Fruit fly (Drosophila melanogaster) whole organism, embryonic: ENCODE measurements around the gene alphaSnap.
A peak's percentile ranks its signal among the peaks of the same experiment; 100 is the strongest.

Source experiments
- ATbp ChIP-seq: fragments of 200-800 bp; sonication (Bioruptor generic); optimal IDR thresholded peaks from 2 replicates; lab custom pipeline; 2017; ENCODE audit warnings: missing biosample characterization, mild to moderate bottlenecking, missing genetic modification characterization, missing genetic modification reagents
- CG11398 ChIP-seq: fragments of 200-800 bp; sonication (Bioruptor generic); optimal IDR thresholded peaks from 2 replicates; lab custom pipeline; 2016; ENCODE audit warnings: missing biosample characterization, missing genetic modification characterization
- CG12391 ChIP-seq: fragments of 200-800 bp; sonication (Bioruptor generic); optimal IDR thresholded peaks from 3 replicates; lab custom pipeline; 2018; ENCODE audit warnings: missing biosample characterization, mild to moderate bottlenecking, missing genetic modification characterization, moderate library complexity
- CG14710 ChIP-seq: fragments of 200-800 bp; sonication (Bioruptor generic); optimal IDR thresholded peaks from 3 replicates; lab custom pipeline; 2019; ENCODE audit warnings: missing biosample characterization, mild to moderate bottlenecking, missing genetic modification characterization, moderate library complexity
- CG15601 ChIP-seq: fragments of 200-800 bp; sonication (Bioruptor generic); optimal IDR thresholded peaks from 3 replicates; lab custom pipeline; 2019; ENCODE audit warnings: missing biosample characterization, mild to moderate bottlenecking, missing genetic modification characterization, moderate library complexity
- CG7745 ChIP-seq: fragments of 200-800 bp; sonication (Bioruptor generic); optimal IDR thresholded peaks from 2 replicates; lab custom pipeline; 2018; ENCODE audit warnings: missing biosample characterization, mild to moderate bottlenecking, missing genetic modification characterization, moderate library complexity
- Ets97D ChIP-seq: fragments of 200-800 bp; sonication (Bioruptor generic); optimal IDR thresholded peaks from 3 replicates; lab custom pipeline; 2016; ENCODE audit warnings: missing biosample characterization, missing genetic modification characterization
- Sry-β ChIP-seq: fragments of 200-800 bp; sonication (Bioruptor generic); optimal IDR thresholded peaks from 2 replicates; lab custom pipeline; 2018; ENCODE audit warnings: missing biosample characterization, mild to moderate bottlenecking, missing genetic modification characterization, moderate library complexity
- caup ChIP-seq: fragments of 200-800 bp; sonication (Bioruptor generic); optimal IDR thresholded peaks from 3 replicates; lab custom pipeline; 2017; ENCODE audit warnings: missing biosample characterization, mild to moderate bottlenecking, missing genetic modification characterization, moderate library complexity; ENCODE audit not compliant: severe bottlenecking
- gcm2 ChIP-seq: fragments of 200-800 bp; sonication (Bioruptor generic); optimal IDR thresholded peaks from 2 replicates; lab custom pipeline; 2016; ENCODE audit warnings: missing biosample characterization, missing genetic modification characterization
- jigr1 ChIP-seq: fragments of 200-800 bp; sonication (Bioruptor generic); IDR thresholded peaks from 3 replicates; pipeline ENCODE4 v1.3.6; 2022; ENCODE audit warnings: missing biosample characterization, missing genetic modification characterization
- lov ChIP-seq, 2 experiments: fragments of 200-800 bp in 1 of 2; fragments of >200 bp in 1 of 2; sonication (Bioruptor generic) in 1 of 2; IDR thresholded peaks in 1 of 2; optimal IDR thresholded peaks in 1 of 2; 2 replicates in 1 of 2; 3 replicates in 1 of 2; pipeline versions ENCODE4 v1.3.6 to Lab custom; 2017 to 2022; ENCODE audit warnings: missing biosample characterization in 1 of 2, missing genetic modification characterization in 1 of 2
- p53 ChIP-seq: fragments of 200-800 bp; sonication (Bioruptor generic); optimal IDR thresholded peaks from 2 replicates; lab custom pipeline; 2016; ENCODE audit warnings: missing biosample characterization, missing genetic modification characterization

DNA sequence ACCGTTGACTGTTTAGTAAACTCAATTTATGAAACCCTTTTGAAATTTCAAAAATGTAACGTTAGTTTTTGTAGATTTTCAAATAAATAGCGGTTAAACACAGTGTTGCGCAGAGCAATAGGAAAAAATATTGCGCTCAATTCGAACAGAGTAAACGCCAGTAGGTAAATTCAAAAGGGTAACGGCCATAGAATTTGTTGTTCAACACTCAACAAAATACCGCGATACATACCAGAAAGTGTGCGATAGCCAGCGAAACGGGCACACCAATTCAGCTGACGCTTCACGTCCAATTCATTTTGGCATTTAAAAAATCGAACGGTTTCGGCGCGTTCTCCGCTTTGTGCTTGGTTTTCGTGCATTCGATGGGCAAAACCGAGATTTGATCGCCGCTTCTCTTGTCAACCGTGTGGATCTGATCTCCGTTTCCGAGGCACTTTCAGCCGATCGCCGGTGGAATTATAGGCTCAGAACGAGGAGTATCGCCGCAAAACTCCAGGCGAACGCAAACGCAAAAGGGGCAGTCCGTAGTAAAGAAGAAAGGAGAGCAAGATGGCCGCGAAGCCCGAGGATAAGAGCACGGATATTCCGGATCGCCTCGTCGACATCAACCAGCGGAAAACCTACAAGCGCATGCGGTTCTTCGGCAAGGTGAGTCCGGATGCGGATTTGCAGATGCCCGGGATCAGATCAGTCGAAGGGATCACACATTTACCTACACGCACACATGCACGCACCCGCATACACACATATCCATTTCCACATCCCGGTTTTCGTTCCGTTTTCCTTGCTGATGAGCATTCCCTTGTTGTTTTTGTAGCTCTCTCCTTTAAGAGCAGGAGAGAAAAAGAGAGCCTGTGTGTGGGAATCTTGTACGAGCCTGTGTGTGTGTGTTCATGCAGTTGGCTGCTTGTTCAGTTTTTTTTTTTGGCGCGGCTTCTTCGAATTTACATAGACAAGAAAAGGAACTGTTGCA lies 3.4 kb upstream of the alphaSnap start:
- TF ChIP-seq Ets97D (GFP tag; lab: Kevin White, UChicago) (peak; percentile 87), p53 (GFP tag; lab: Kevin White, UChicago) (peak; percentile 5), gcm2 (peak; percentile 8), CG15601 (tag; lab: Kevin White, UChicago) (no peak), CG12391 (tag; lab: Kevin White, UChicago) (peak; percentile 44), caup (GFP tag; lab: Kevin White, UChicago) (peak; percentile 47), CG7745 (tag; lab: Kevin White, UChicago) (no peak), ATbp (GFP tag; lab: Kevin White, UChicago) (no peak), CG11398 (GFP tag; lab: Kevin White, UChicago) (no peak), lov (optimal IDR thresholded peaks at IDR 0.05; lab: Kevin White, UChicago) (no peak), lov (GFP tag; IDR thresholded peaks at IDR 0.05; lab: Robert Waterston, UW) (no peak), CG14710 (tag; lab: Kevin White, UChicago) (peak; percentile 80), Sry-β (GFP tag; lab: Kevin White, UChicago) (no peak), jigr1 (GFP tag; lab: Robert Waterston, UW) (no peak)
